Worm (Caenorhabditis elegans): ENCODE data around the gene ttr-32.

ttr-32 gene

DNA sequence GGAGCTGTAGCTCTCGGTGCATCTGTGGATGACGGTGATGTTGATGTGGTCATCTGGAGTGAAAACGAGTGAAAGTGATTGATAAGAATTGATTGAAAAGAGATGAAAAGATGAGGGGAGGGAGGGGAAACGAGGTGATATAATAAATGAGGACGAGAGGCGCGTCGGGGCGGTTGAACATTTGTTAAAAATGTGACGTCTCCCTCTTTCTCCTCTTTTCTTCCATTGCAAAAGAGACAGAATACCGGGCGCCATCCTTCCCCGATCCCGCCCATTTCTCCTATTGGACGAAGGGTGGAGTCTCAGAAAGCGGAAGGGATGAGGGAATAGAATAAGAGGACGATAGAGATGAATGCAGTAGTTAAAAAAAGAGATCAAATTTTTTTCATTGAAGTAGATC is 31.6 kb upstream of the ttr-32 start (continued):
- no peak for TF ChIP-seq ceh-88 (GFP tag; IDR thresholded peaks at IDR 0.05)
- no peak for TF ChIP-seq ceh-82 (tag; optimal IDR thresholded peaks at IDR 0.05)
- no peak for TF ChIP-seq mab-9 (GFP tag; IDR thresholded peaks at IDR 0.05)
- no peak for TF ChIP-seq ceh-90 (tag; optimal IDR thresholded peaks at IDR 0.05)
- TF ChIP-seq hpl-2 (GFP tag; optimal IDR thresholded peaks at IDR 0.05) = no peak
- TF ChIP-seq nhr-77 (tag; optimal IDR thresholded peaks at IDR 0.05) = no peak
- peak; percentile 31 for TF ChIP-seq swsn-7 (tag; optimal IDR thresholded peaks at IDR 0.05)
- no peak for TF ChIP-seq unc-30 (tag; optimal IDR thresholded peaks at IDR 0.05)
- TF ChIP-seq ces-1 (GFP tag; optimal IDR thresholded peaks at IDR 0.05) = no peak
- TF ChIP-seq nhr-11 (tag; optimal IDR thresholded peaks at IDR 0.05) = no peak
- no peak for TF ChIP-seq F16B12.6 (tag; optimal IDR thresholded peaks at IDR 0.05)
- TF ChIP-seq ama-1 (optimal IDR thresholded peaks at IDR 0.05) = no peak
- no peak for TF ChIP-seq elt-2 (tag; optimal IDR thresholded peaks at IDR 0.05)
- no peak for TF ChIP-seq dsc-1 (tag; optimal IDR thresholded peaks at IDR 0.05)
- TF ChIP-seq tbx-2 (tag; optimal IDR thresholded peaks at IDR 0.05) = peak; percentile 77
- no peak for TF ChIP-seq sptf-1 (tag; optimal IDR thresholded peaks at IDR 0.05)
- no peak for TF ChIP-seq zip-4 (GFP tag; optimal IDR thresholded peaks at IDR 0.05)
- no peak for TF ChIP-seq C16A3.4 (tag; optimal IDR thresholded peaks at IDR 0.05)
- TF ChIP-seq ztf-11 (tag; optimal IDR thresholded peaks at IDR 0.05) = peak in 1 of 2 experiments; percentile 62
- TF ChIP-seq ztf-4 (tag; optimal IDR thresholded peaks at IDR 0.05) = no peak
- no peak for TF ChIP-seq unc-62 (GFP tag; optimal IDR thresholded peaks at IDR 0.05)
- no peak for TF ChIP-seq efl-1 (optimal IDR thresholded peaks at IDR 0.05)
- no peak for TF ChIP-seq efl-1 (GFP tag; optimal IDR thresholded peaks at IDR 0.05 in 1 of 2)
- no peak for TF ChIP-seq lin-35 (GFP tag; optimal IDR thresholded peaks at IDR 0.05)
- TF ChIP-seq sox-4 (tag; optimal IDR thresholded peaks at IDR 0.05) = no peak
- TF ChIP-seq fkh-4 (tag; optimal IDR thresholded peaks at IDR 0.05; ENCODE audit: borderline replicate concordance) = no peak
- no peak for TF ChIP-seq skn-1 (tag; optimal IDR thresholded peaks at IDR 0.05)
- TF ChIP-seq nhr-84 (tag; optimal IDR thresholded peaks at IDR 0.05) = no peak
- TF ChIP-seq zag-1 (tag; optimal IDR thresholded peaks at IDR 0.05) = no peak
- TF ChIP-seq mef-2 (tag; optimal IDR thresholded peaks at IDR 0.05) = no peak
- no peak for TF ChIP-seq pag-3 (tag; optimal IDR thresholded peaks at IDR 0.05; ENCODE audit: borderline replicate concordance, insufficient read depth)
- TF ChIP-seq alr-1 (tag; optimal IDR thresholded peaks at IDR 0.05; ENCODE audit: borderline replicate concordance) = no peak
- TF ChIP-seq xbp-1 (tag; optimal IDR thresholded peaks at IDR 0.05) = peak; percentile 34
- TF ChIP-seq unc-86 (tag; optimal IDR thresholded peaks at IDR 0.05) = no peak
- no peak for TF ChIP-seq tlp-1 (tag; optimal IDR thresholded peaks at IDR 0.05)
- TF ChIP-seq ets-5 (GFP tag; IDR thresholded peaks at IDR 0.05) = no peak
- TF ChIP-seq dpl-1 (GFP tag; optimal IDR thresholded peaks at IDR 0.05) = no peak
- no peak for TF ChIP-seq egl-13 (tag; optimal IDR thresholded peaks at IDR 0.05)
- TF ChIP-seq unc-98 (GFP tag; IDR thresholded peaks at IDR 0.05) = no peak
- TF ChIP-seq sup-37 (GFP tag; optimal IDR thresholded peaks at IDR 0.05) = no peak
- peak; percentile 44 for TF ChIP-seq snu-23 (GFP tag; optimal IDR thresholded peaks at IDR 0.05)
- TF ChIP-seq ceh-8 (GFP tag; optimal IDR thresholded peaks at IDR 0.05) = no peak
- no peak for TF ChIP-seq elt-3 (tag; optimal IDR thresholded peaks at IDR 0.05)
- TF ChIP-seq fkh-10 (GFP tag; optimal IDR thresholded peaks at IDR 0.05) = no peak
- TF ChIP-seq nhr-19 (GFP tag; conservative IDR thresholded peaks at IDR 0.05) = peak; percentile 51
- TF ChIP-seq fkh-8 (tag; optimal IDR thresholded peaks at IDR 0.05) = no peak
- TF ChIP-seq mdl-1 (tag; optimal IDR thresholded peaks at IDR 0.05) = no peak
- TF ChIP-seq egl-27 (tag; optimal IDR thresholded peaks at IDR 0.05) = no peak
- no peak for TF ChIP-seq fos-1 (tag; optimal IDR thresholded peaks at IDR 0.05)
- TF ChIP-seq hlh-4 (tag; optimal IDR thresholded peaks at IDR 0.05) = no peak
- TF ChIP-seq isw-1 (GFP tag; IDR thresholded peaks at IDR 0.05) = no peak
- TF ChIP-seq pax-3 (tag; optimal IDR thresholded peaks at IDR 0.05) = no peak
- TF ChIP-seq irx-1 (tag; optimal IDR thresholded peaks at IDR 0.05) = no peak
- no peak for TF ChIP-seq lin-39 (tag; optimal IDR thresholded peaks at IDR 0.05)
- peak; percentile 85 for TF ChIP-seq lin-14 (GFP tag; optimal IDR thresholded peaks at IDR 0.05)

Measured in whole organism, L1 larva.